Worm (Caenorhabditis elegans) whole organism, late embryonic: ENCODE data around the gene meg-1.

Experiments
- C08G9.2 ChIP-seq: sonication (generic microtip); optimal IDR thresholded peaks from 2 replicates; lab custom pipeline; 2016; ENCODE audit warnings: mild to moderate bottlenecking, missing genetic modification characterization, moderate library complexity, missing compliant biosample characterization
- F13H6.1 ChIP-seq: sonication (generic microtip); optimal IDR thresholded peaks from 2 replicates; lab custom pipeline; 2016; ENCODE audit warnings: missing genetic modification characterization, missing compliant biosample characterization
- Y22D7AL.16 ChIP-seq: sonication (generic microtip); optimal IDR thresholded peaks from 2 replicates; lab custom pipeline; 2016; ENCODE audit warnings: missing genetic modification characterization, missing compliant biosample characterization
- ahr-1 ChIP-seq: sonication (generic microtip); optimal IDR thresholded peaks from 2 replicates; lab custom pipeline; 2016; ENCODE audit warnings: missing genetic modification characterization, missing compliant biosample characterization
- ama-1 ChIP-seq: fragments of 150-350 bp; optimal IDR thresholded peaks from 2 replicates; lab custom pipeline; 2014
- ceh-14 ChIP-seq: sonication (generic microtip); optimal IDR thresholded peaks from 2 replicates; lab custom pipeline; 2016; ENCODE audit warnings: missing genotype, missing genetic modification characterization, missing compliant biosample characterization
- ceh-19 ChIP-seq: fragments of 200-800 bp; sonication (Bioruptor generic); optimal IDR thresholded peaks from 2 replicates; lab custom pipeline; 2018; ENCODE audit warnings: mild to moderate bottlenecking, missing genetic modification characterization, missing compliant biosample characterization
- ceh-2 ChIP-seq: sonication (generic microtip); optimal IDR thresholded peaks from 2 replicates; lab custom pipeline; 2016; ENCODE audit warnings: missing genotype, missing genetic modification characterization, missing compliant biosample characterization
- ceh-31 ChIP-seq: sonication (generic microtip); optimal IDR thresholded peaks from 2 replicates; lab custom pipeline; 2016; ENCODE audit warnings: missing genetic modification characterization, missing compliant biosample characterization
- ceh-34 ChIP-seq: sonication (generic microtip); optimal IDR thresholded peaks from 2 replicates; lab custom pipeline; 2016; ENCODE audit warnings: mild to moderate bottlenecking, missing genetic modification characterization, missing compliant biosample characterization
- ceh-48 ChIP-seq: sonication (generic microtip); optimal IDR thresholded peaks from 2 replicates; lab custom pipeline; 2016; ENCODE audit warnings: missing genetic modification characterization, inconsistent platforms, missing compliant biosample characterization
- ceh-9 ChIP-seq: sonication (generic microtip); optimal IDR thresholded peaks from 2 replicates; lab custom pipeline; 2016; ENCODE audit warnings: mild to moderate bottlenecking, missing genetic modification characterization, inconsistent platforms, missing compliant biosample characterization
- elt-2 ChIP-seq: sonication (generic microtip); optimal IDR thresholded peaks from 2 replicates; lab custom pipeline; 2016; ENCODE audit warnings: missing genetic modification reagents, missing genetic modification characterization, missing compliant biosample characterization
- elt-4 ChIP-seq: sonication (generic microtip); optimal IDR thresholded peaks from 2 replicates; lab custom pipeline; 2016; ENCODE audit warnings: missing genetic modification characterization, missing compliant biosample characterization
- ets-4 ChIP-seq: sonication (generic microtip); optimal IDR thresholded peaks from 2 replicates; lab custom pipeline; 2016; ENCODE audit warnings: missing genetic modification characterization, missing compliant biosample characterization
- fkh-6 ChIP-seq: sonication (generic microtip); optimal IDR thresholded peaks from 2 replicates; lab custom pipeline; 2016; ENCODE audit warnings: missing genetic modification characterization, missing compliant biosample characterization
- gmeb-2 ChIP-seq: sonication (generic microtip); optimal IDR thresholded peaks from 2 replicates; lab custom pipeline; 2016; ENCODE audit warnings: missing genetic modification characterization, inconsistent platforms, missing compliant biosample characterization
- hlh-30 ChIP-seq: sonication (generic microtip); optimal IDR thresholded peaks from 2 replicates; lab custom pipeline; 2017; ENCODE audit warnings: antibody characterized with exemption, missing genetic modification characterization, missing compliant biosample characterization; ENCODE audit not compliant: insufficient read depth
- hlh-8 ChIP-seq: sonication (generic microtip); optimal IDR thresholded peaks from 2 replicates; lab custom pipeline; 2016; ENCODE audit warnings: missing genotype, missing genetic modification characterization, missing compliant biosample characterization
- madf-2 ChIP-seq: sonication (generic microtip); optimal IDR thresholded peaks from 2 replicates; lab custom pipeline; 2017; ENCODE audit warnings: missing genetic modification characterization, missing compliant biosample characterization
- npax-4 ChIP-seq: sonication (generic microtip); optimal IDR thresholded peaks from 2 replicates; lab custom pipeline; 2016; ENCODE audit warnings: missing genetic modification characterization, missing compliant biosample characterization
- pag-3 ChIP-seq: sonication (generic microtip); optimal IDR thresholded peaks from 2 replicates; lab custom pipeline; 2016; ENCODE audit warnings: missing compliant biosample characterization, missing genetic modification characterization, borderline replicate concordance
- pat-9 ChIP-seq: fragments of 200-800 bp; sonication (Bioruptor generic); optimal IDR thresholded peaks from 2 replicates; lab custom pipeline; 2018; ENCODE audit warnings: mild to moderate bottlenecking, missing genetic modification characterization, moderate library complexity, missing compliant biosample characterization
- pax-1 ChIP-seq: fragments of 150-350 bp; optimal IDR thresholded peaks from 2 replicates; lab custom pipeline; 2014; ENCODE audit warnings: missing biosample characterization, missing genetic modification characterization
- pha-2 ChIP-seq: sonication (generic microtip); optimal IDR thresholded peaks from 2 replicates; lab custom pipeline; 2017; ENCODE audit warnings: mild to moderate bottlenecking, missing genetic modification characterization, missing compliant biosample characterization
- pha-4 ChIP-seq: fragments of 150-350 bp; optimal IDR thresholded peaks from 2 replicates; lab custom pipeline; 2018; ENCODE audit warnings: missing biosample characterization, missing genetic modification reagents, missing genetic modification characterization
- sox-2 ChIP-seq: fragments of 200-800 bp; sonication (Bioruptor generic); IDR thresholded peaks from 2 replicates; pipeline ENCODE4 v1.3.6; 2022; ENCODE audit warnings: missing genetic modification reagents, missing genetic modification characterization, missing compliant biosample characterization
- sox-4 ChIP-seq: sonication (generic microtip); optimal IDR thresholded peaks from 2 replicates; lab custom pipeline; 2017; ENCODE audit warnings: mild to moderate bottlenecking, missing genetic modification characterization, inconsistent platforms, missing compliant biosample characterization
- tbx-7 ChIP-seq: sonication (generic microtip); optimal IDR thresholded peaks from 2 replicates; lab custom pipeline; 2016; ENCODE audit warnings: missing genotype, missing genetic modification characterization, missing compliant biosample characterization
- unc-3 ChIP-seq, 2 experiments: fragments of 200-800 bp in 1 of 2; sonication (Bioruptor generic) in 1 of 2; sonication (generic microtip) in 1 of 2; conservative IDR thresholded peaks in 1 of 2; optimal IDR thresholded peaks in 1 of 2; 2 replicates each; pipeline versions ENCODE4 v1.3.6 to Lab custom; 2016 to 2022; ENCODE audit warnings: missing compliant biosample characterization in 2 of 2, missing genetic modification characterization in 2 of 2, missing genetic modification reagents in 1 of 2
- unc-55 ChIP-seq: sonication (generic microtip); optimal IDR thresholded peaks from 2 replicates; lab custom pipeline; 2017; ENCODE audit warnings: missing biosample characterization, missing genetic modification reagents, missing genetic modification characterization
- zip-5 ChIP-seq: sonication (generic microtip); optimal IDR thresholded peaks from 2 replicates; lab custom pipeline; 2016; ENCODE audit warnings: missing genetic modification characterization, missing compliant biosample characterization

The meg-1 gene

DNA sequence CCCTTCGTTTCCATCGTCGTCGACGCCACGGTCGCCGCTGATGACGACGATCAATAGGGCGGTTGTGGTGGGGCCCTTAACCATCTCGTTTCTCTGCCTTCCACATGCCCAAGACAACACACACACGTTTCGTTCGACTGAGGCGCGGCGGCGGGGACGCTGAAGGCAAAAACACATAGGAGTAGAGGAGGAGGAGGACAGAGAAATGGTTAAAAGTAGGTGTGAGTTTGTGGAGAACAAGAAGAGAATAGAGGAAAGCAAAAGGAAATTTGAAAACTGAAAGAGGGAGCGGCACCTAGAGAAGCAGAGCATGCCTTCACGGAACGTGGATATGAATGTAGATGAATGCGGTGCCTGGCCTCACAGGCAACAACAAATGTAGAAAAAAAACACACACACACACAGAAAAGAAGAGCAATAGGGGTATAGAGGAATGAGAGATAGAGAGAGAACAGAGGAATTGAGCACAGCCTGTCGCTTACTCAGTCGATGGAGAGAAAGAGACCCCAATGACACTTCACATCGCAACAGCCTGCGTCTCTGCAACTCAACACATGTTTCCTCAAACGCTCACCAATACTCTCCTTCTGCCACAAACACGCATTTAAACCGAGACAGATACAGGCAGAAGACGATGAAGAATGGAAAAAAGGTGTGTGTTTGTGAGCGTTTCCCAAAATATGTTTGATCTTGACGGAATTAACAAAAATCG lies 40.0 kb upstream of the meg-1 start (continued):
- TF ChIP-seq ceh-2 (peak; percentile 8), ceh-14 (tag; lab: Kevin White, UChicago) (peak; percentile 40), ahr-1 (tag; lab: Kevin White, UChicago) (no peak)

DNA sequence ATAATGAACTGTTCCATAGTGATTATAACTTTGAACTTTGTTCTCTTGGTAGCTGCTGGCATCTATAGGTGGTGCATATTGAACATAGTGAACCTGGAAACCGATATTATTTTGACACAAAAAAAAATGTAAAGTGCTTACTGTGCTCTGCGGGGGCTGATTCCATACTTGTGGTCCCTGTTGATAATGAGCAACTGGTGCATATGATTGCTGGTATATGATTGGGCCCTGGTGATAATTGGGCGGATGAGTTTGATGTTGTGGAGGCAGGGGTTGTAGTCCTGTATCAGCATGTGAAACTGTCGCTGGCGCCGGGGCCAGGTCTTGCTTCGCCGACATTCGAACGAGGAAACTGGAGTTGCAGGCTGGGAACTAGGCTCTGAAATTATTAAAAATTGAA lies 38.9 kb upstream of the meg-1 start, which contains the start of gene pqn-39:
pqn-39 (minus strand) TSS at position 385 of the 400 bp plus-strand sequence.
- TF ChIP-seq fkh-6 (tag; lab: Kevin White, UChicago) (no peak), npax-4 (tag; lab: Kevin White, UChicago) (no peak), pag-3 (tag; lab: Kevin White, UChicago) (no peak), ceh-48 (tag; lab: Kevin White, UChicago) (no peak), F13H6.1 (tag; lab: Kevin White, UChicago) (no peak), madf-2 (no peak), ceh-9 (tag; lab: Kevin White, UChicago) (no peak), hlh-8 (no peak), elt-2 (tag; lab: Kevin White, UChicago) (no peak), pha-4 (no peak), C08G9.2 (tag; lab: Kevin White, UChicago) (no peak), unc-3 (GFP tag; conservative IDR thresholded peaks at IDR 0.05; lab: Robert Waterston, UW) (no peak), unc-3 (tag; optimal IDR thresholded peaks at IDR 0.05; lab: Kevin White, UChicago) (no peak)
- TF ChIP-seq, all 69 proteins: peak for 0

- no peak for TF ChIP-seq hlh-30 (tag; lab: Kevin White, UChicago)
- TF ChIP-seq, all 69 proteins: peak for 0
Measured at ce11 chrX:13963203-13963602, 33.8 kb upstream of the meg-1 start, which contains the start of gene F48F7.3. Gene F48F7.3 (plus strand): TSS chrX:13963503.

- no peak for TF ChIP-seq ahr-1 (tag; lab: Kevin White, UChicago)
- TF ChIP-seq gmeb-2 (tag; lab: Kevin White, UChicago) = no peak
- no peak for TF ChIP-seq zip-5 (tag; lab: Kevin White, UChicago)
- TF ChIP-seq ceh-9 (tag; lab: Kevin White, UChicago) = no peak
- no peak for TF ChIP-seq ceh-34 (tag; lab: Kevin White, UChicago)
- no peak for TF ChIP-seq sox-4 (tag; lab: Kevin White, UChicago)
Measured at ce11 chrX:13959849-13960248, 30.4 kb upstream of the meg-1 start, which contains the start of gene syx-2. Gene syx-2 (plus strand): TSS chrX:13960149.

- no peak for TF ChIP-seq ceh-31 (tag; lab: Kevin White, UChicago)
- TF ChIP-seq ceh-19 (GFP tag; lab: Kevin White, UChicago) = no peak
- no peak for TF ChIP-seq sox-2 (GFP tag; lab: Robert Waterston, UW)
- no peak for TF ChIP-seq pha-2
- TF ChIP-seq tbx-7 = no peak
- no peak for TF ChIP-seq gmeb-2 (tag; lab: Kevin White, UChicago)
- TF ChIP-seq pax-1 (tag; lab: Kevin White, UChicago) = no peak
- TF ChIP-seq pag-3 (tag; lab: Kevin White, UChicago) = no peak
- no peak for TF ChIP-seq Y22D7AL.16 (tag; lab: Kevin White, UChicago)
- no peak for TF ChIP-seq ceh-48 (tag; lab: Kevin White, UChicago)
- TF ChIP-seq elt-2 (tag; lab: Kevin White, UChicago) = no peak
- TF ChIP-seq unc-55 (GFP tag; lab: Kevin White, UChicago) = no peak
- no peak for TF ChIP-seq hlh-30 (tag; lab: Kevin White, UChicago)
- TF ChIP-seq pat-9 (tag; lab: Kevin White, UChicago) = no peak
- no peak for TF ChIP-seq ama-1 (lab: Kevin White, UChicago)
- no peak for TF ChIP-seq elt-4 (tag; lab: Kevin White, UChicago)
- TF ChIP-seq ets-4 = no peak
- TF ChIP-seq unc-3 (GFP tag; conservative IDR thresholded peaks at IDR 0.05; lab: Robert Waterston, UW) = no peak
- TF ChIP-seq unc-3 (tag; optimal IDR thresholded peaks at IDR 0.05; lab: Kevin White, UChicago) = no peak
Measured at ce11 chrX:13959383-13959782, 29.9 kb upstream of the meg-1 start.
